Fruit fly (Drosophila melanogaster) whole organism, embryonic: ENCODE data around the gene GABPI.

Source experiments
- CG11398 ChIP-seq: fragments of 200-800 bp; sonication (Bioruptor generic); optimal IDR thresholded peaks from 2 replicates; lab custom pipeline; 2016; ENCODE audit warnings: missing biosample characterization, missing genetic modification characterization
- CG11695 ChIP-seq: fragments of 200-800 bp; sonication (Bioruptor generic); IDR thresholded peaks from 3 replicates; pipeline ENCODE4 v1.3.6; 2022; ENCODE audit warnings: missing biosample characterization, missing genetic modification characterization
- CG12071 ChIP-seq: fragments of 200-800 bp; sonication (Bioruptor generic); optimal IDR thresholded peaks from 3 replicates; lab custom pipeline; 2018; ENCODE audit warnings: missing biosample characterization, mild to moderate bottlenecking, missing genetic modification characterization
- CG12155 ChIP-seq: fragments of 200-800 bp; sonication (Bioruptor generic); optimal IDR thresholded peaks from 3 replicates; lab custom pipeline; 2016; ENCODE audit warnings: missing biosample characterization, missing genetic modification characterization
- CG13624 ChIP-seq: fragments of 200-800 bp; sonication (Bioruptor generic); optimal IDR thresholded peaks from 2 replicates; lab custom pipeline; 2016; ENCODE audit warnings: missing biosample characterization, missing genetic modification characterization
- CG1603 ChIP-seq: fragments of 200-800 bp; sonication (Bioruptor generic); optimal IDR thresholded peaks from 2 replicates; lab custom pipeline; 2019; ENCODE audit warnings: missing biosample characterization, mild to moderate bottlenecking, missing genetic modification characterization, moderate library complexity
- CG16815 ChIP-seq: fragments of 200-800 bp; sonication (Bioruptor generic); optimal IDR thresholded peaks from 3 replicates; lab custom pipeline; 2017; ENCODE audit warnings: missing biosample characterization, mild to moderate bottlenecking, missing genetic modification characterization
- CG17912 ChIP-seq: fragments of 200-800 bp; sonication (Bioruptor generic); optimal IDR thresholded peaks from 2 replicates; lab custom pipeline; 2018; ENCODE audit warnings: missing biosample characterization, mild to moderate bottlenecking, missing genetic modification characterization
- CG30020 ChIP-seq: fragments of 200-800 bp; optimal IDR thresholded peaks from 2 replicates; lab custom pipeline; 2019; ENCODE audit warnings: missing biosample characterization, mild to moderate bottlenecking, missing genetic modification characterization, moderate library complexity
- CG3065 ChIP-seq: fragments of 200-800 bp; sonication (Bioruptor generic); optimal IDR thresholded peaks from 2 replicates; lab custom pipeline; 2016; ENCODE audit warnings: missing biosample characterization, missing genetic modification characterization
- CG32767 ChIP-seq: fragments of 200-800 bp; sonication (Bioruptor generic); IDR thresholded peaks from 2 replicates; pipeline ENCODE4 v1.3.6; 2022; ENCODE audit warnings: missing biosample characterization, missing genetic modification characterization
- CG3838 ChIP-seq: fragments of 200-800 bp; sonication (Bioruptor generic); optimal IDR thresholded peaks from 3 replicates; lab custom pipeline; 2016; ENCODE audit warnings: missing biosample characterization, missing genetic modification characterization
- CG4424 ChIP-seq: fragments of 200-800 bp; sonication (Bioruptor generic); optimal IDR thresholded peaks from 3 replicates; lab custom pipeline; 2016; ENCODE audit warnings: missing biosample characterization, missing genetic modification characterization
- CG4707 ChIP-seq: fragments of 200-800 bp; sonication (Bioruptor generic); optimal IDR thresholded peaks from 2 replicates; lab custom pipeline; 2018; ENCODE audit warnings: missing biosample characterization, mild to moderate bottlenecking, missing genetic modification characterization, moderate library complexity
- CG4730 ChIP-seq: fragments of 200-800 bp; sonication (Bioruptor generic); IDR thresholded peaks from 2 replicates; pipeline ENCODE4 v1.3.6; 2022; ENCODE audit warnings: missing biosample characterization, missing genetic modification characterization
- CG5180 ChIP-seq: fragments of 200-800 bp; sonication (Bioruptor generic); optimal IDR thresholded peaks from 3 replicates; lab custom pipeline; 2017; ENCODE audit warnings: missing biosample characterization, missing genetic modification characterization, mild to moderate bottlenecking, moderate library complexity, missing genetic modification reagents
- CG7372 ChIP-seq: fragments of 200-800 bp; sonication (Bioruptor generic); IDR thresholded peaks from 2 replicates; pipeline ENCODE4 v1.3.6; 2022; ENCODE audit warnings: missing biosample characterization, missing genetic modification characterization
- CG7556 ChIP-seq: fragments of 200-800 bp; sonication (Bioruptor generic); optimal IDR thresholded peaks from 2 replicates; lab custom pipeline; 2017; ENCODE audit warnings: missing biosample characterization, mild to moderate bottlenecking, missing genetic modification characterization
- CG8388 ChIP-seq: fragments of 200-800 bp; sonication (Bioruptor generic); optimal IDR thresholded peaks from 2 replicates; lab custom pipeline; 2019; ENCODE audit warnings: missing biosample characterization, mild to moderate bottlenecking, missing genetic modification characterization, moderate library complexity
- CG9727 ChIP-seq: fragments of 200-800 bp; sonication (Bioruptor generic); optimal IDR thresholded peaks from 3 replicates; lab custom pipeline; 2017; ENCODE audit warnings: missing biosample characterization, mild to moderate bottlenecking, missing genetic modification characterization
- CG9932 ChIP-seq: fragments of 200-800 bp; sonication (Bioruptor generic); IDR thresholded peaks from 2 replicates; pipeline ENCODE4 v1.3.6; 2022; ENCODE audit warnings: missing biosample characterization, missing genetic modification characterization
- CHES-1-like ChIP-seq: fragments of 200-800 bp; sonication (Bioruptor generic); optimal IDR thresholded peaks from 2 replicates; lab custom pipeline; 2016; ENCODE audit warnings: missing biosample characterization, missing genetic modification characterization
- CkIIα-i1 ChIP-seq: fragments of 200-800 bp; sonication (Bioruptor generic); IDR thresholded peaks from 2 replicates; pipeline ENCODE4 v1.3.6; 2022; ENCODE audit warnings: missing biosample characterization, missing genetic modification characterization
- D19A ChIP-seq: fragments of 200-800 bp; optimal IDR thresholded peaks from 3 replicates; lab custom pipeline; 2019; ENCODE audit warnings: missing biosample characterization, mild to moderate bottlenecking, missing genetic modification characterization, moderate library complexity
- H15 ChIP-seq: fragments of 200-800 bp; sonication (Bioruptor generic); IDR thresholded peaks from 3 replicates; pipeline ENCODE4 v1.3.6; 2022; ENCODE audit warnings: missing biosample characterization, missing genetic modification characterization
- MESR4 ChIP-seq: fragments of 200-800 bp; sonication (Bioruptor generic); optimal IDR thresholded peaks from 2 replicates; lab custom pipeline; 2018; ENCODE audit warnings: missing biosample characterization, mild to moderate bottlenecking, missing genetic modification characterization, moderate library complexity
- Mad ChIP-seq: fragments of 200-800 bp; sonication (Bioruptor generic); optimal IDR thresholded peaks from 2 replicates; lab custom pipeline; 2016; ENCODE audit warnings: missing biosample characterization, missing genetic modification characterization
- Myb ChIP-seq: fragments of 200-800 bp; sonication (Bioruptor generic); optimal IDR thresholded peaks from 2 replicates; lab custom pipeline; 2016; ENCODE audit warnings: missing biosample characterization, missing genetic modification characterization
- NK7.1 ChIP-seq: fragments of 200-800 bp; sonication (Bioruptor generic); optimal IDR thresholded peaks from 3 replicates; lab custom pipeline; 2016; ENCODE audit warnings: missing biosample characterization, missing genetic modification characterization
- Oaz ChIP-seq: fragments of 200-800 bp; sonication (Bioruptor generic); IDR thresholded peaks from 2 replicates; pipeline ENCODE4 v1.3.6; 2022; ENCODE audit warnings: missing biosample characterization, missing genetic modification characterization
- Side ChIP-seq: fragments of 200-800 bp; sonication (Bioruptor generic); optimal IDR thresholded peaks from 2 replicates; lab custom pipeline; 2016; ENCODE audit warnings: missing biosample characterization, missing genetic modification characterization
- YL-1 ChIP-seq: fragments of 200-800 bp; sonication (Bioruptor generic); optimal IDR thresholded peaks from 3 replicates; lab custom pipeline; 2017; ENCODE audit warnings: missing biosample characterization, mild to moderate bottlenecking, missing genetic modification characterization
- bab2 ChIP-seq: fragments of 200-800 bp; sonication (Bioruptor generic); optimal IDR thresholded peaks from 2 replicates; lab custom pipeline; 2016; ENCODE audit warnings: missing biosample characterization, missing genetic modification characterization
- bbx ChIP-seq: fragments of 200-800 bp; sonication (Bioruptor generic); IDR thresholded peaks from 2 replicates; pipeline ENCODE4 v1.3.6; 2022; ENCODE audit warnings: missing biosample characterization, missing genetic modification characterization; ENCODE audit not compliant: partially characterized antibody
- btn ChIP-seq: fragments of 200-800 bp; sonication (Bioruptor generic); optimal IDR thresholded peaks from 2 replicates; lab custom pipeline; 2016; ENCODE audit warnings: missing biosample characterization, missing genetic modification characterization
- cad ChIP-seq: fragments of >200 bp; optimal IDR thresholded peaks from 2 replicates; lab custom pipeline; 2017; ENCODE audit warnings: missing biosample characterization, missing genetic modification characterization
- chif ChIP-seq, 2 experiments: fragments of 200-800 bp; sonication (Bioruptor generic); optimal IDR thresholded peaks; 3 replicates each; lab custom pipeline; 2016; ENCODE audit warnings: missing biosample characterization in 2 of 2, missing genetic modification characterization in 2 of 2
- croc ChIP-seq: fragments of 200-800 bp; sonication (Bioruptor generic); conservative IDR thresholded peaks from 3 replicates; pipeline ENCODE4 v1.3.6; 2022; ENCODE audit warnings: missing biosample characterization, missing genetic modification characterization
- disco-r ChIP-seq: fragments of 200-800 bp; sonication (Bioruptor generic); optimal IDR thresholded peaks from 2 replicates; lab custom pipeline; 2016; ENCODE audit warnings: missing biosample characterization, missing genetic modification characterization
- dmrt99B ChIP-seq: fragments of 200-800 bp; sonication (Bioruptor generic); optimal IDR thresholded peaks from 2 replicates; lab custom pipeline; 2018; ENCODE audit warnings: missing biosample characterization, mild to moderate bottlenecking, missing genetic modification characterization, moderate library complexity
- hb ChIP-seq: fragments of 200-800 bp; sonication (Bioruptor generic); IDR thresholded peaks from 3 replicates; pipeline ENCODE4 v1.3.6; 2022; ENCODE audit warnings: missing biosample characterization, missing genetic modification characterization; ENCODE audit not compliant: partially characterized antibody
- kah ChIP-seq: fragments of 200-800 bp; sonication (Bioruptor generic); optimal IDR thresholded peaks from 2 replicates; lab custom pipeline; 2018; ENCODE audit warnings: missing biosample characterization, mild to moderate bottlenecking, missing genetic modification characterization
- klu ChIP-seq: fragments of 200-800 bp; sonication (Bioruptor generic); IDR thresholded peaks from 2 replicates; pipeline ENCODE4 v1.3.6; 2022; ENCODE audit warnings: missing biosample characterization, missing genetic modification characterization
- lab ChIP-seq: fragments of 200-800 bp; sonication (Bioruptor generic); optimal IDR thresholded peaks from 3 replicates; lab custom pipeline; 2017; ENCODE audit warnings: missing biosample characterization, missing genetic modification characterization, mild to moderate bottlenecking, moderate library complexity, missing genetic modification reagents
- lbe ChIP-seq: fragments of 200-800 bp; sonication (Bioruptor generic); optimal IDR thresholded peaks from 2 replicates; lab custom pipeline; 2016; ENCODE audit warnings: missing biosample characterization, mild to moderate bottlenecking, missing genetic modification characterization
- lilli ChIP-seq: fragments of 200-800 bp; sonication (Bioruptor generic); optimal IDR thresholded peaks from 3 replicates; lab custom pipeline; 2016; ENCODE audit warnings: missing biosample characterization, missing genetic modification characterization
- row ChIP-seq: fragments of 200-800 bp; sonication (Bioruptor generic); IDR thresholded peaks from 3 replicates; pipeline ENCODE4 v1.3.6; 2022; ENCODE audit warnings: missing biosample characterization, missing genetic modification characterization
- sisA ChIP-seq: fragments of 200-800 bp; sonication (Bioruptor generic); IDR thresholded peaks from 2 replicates; pipeline ENCODE4 v1.3.6; 2022; ENCODE audit warnings: missing biosample characterization, missing genetic modification characterization
- stwl ChIP-seq: fragments of 200-800 bp; sonication (Bioruptor generic); optimal IDR thresholded peaks from 3 replicates; lab custom pipeline; 2018; ENCODE audit warnings: missing biosample characterization, mild to moderate bottlenecking, missing genetic modification characterization, moderate library complexity
- tio ChIP-seq: fragments of 200-800 bp; sonication (Bioruptor generic); optimal IDR thresholded peaks from 2 replicates; lab custom pipeline; 2017; ENCODE audit warnings: missing biosample characterization, missing genetic modification characterization, inconsistent platforms

GABPI gene

DNA sequence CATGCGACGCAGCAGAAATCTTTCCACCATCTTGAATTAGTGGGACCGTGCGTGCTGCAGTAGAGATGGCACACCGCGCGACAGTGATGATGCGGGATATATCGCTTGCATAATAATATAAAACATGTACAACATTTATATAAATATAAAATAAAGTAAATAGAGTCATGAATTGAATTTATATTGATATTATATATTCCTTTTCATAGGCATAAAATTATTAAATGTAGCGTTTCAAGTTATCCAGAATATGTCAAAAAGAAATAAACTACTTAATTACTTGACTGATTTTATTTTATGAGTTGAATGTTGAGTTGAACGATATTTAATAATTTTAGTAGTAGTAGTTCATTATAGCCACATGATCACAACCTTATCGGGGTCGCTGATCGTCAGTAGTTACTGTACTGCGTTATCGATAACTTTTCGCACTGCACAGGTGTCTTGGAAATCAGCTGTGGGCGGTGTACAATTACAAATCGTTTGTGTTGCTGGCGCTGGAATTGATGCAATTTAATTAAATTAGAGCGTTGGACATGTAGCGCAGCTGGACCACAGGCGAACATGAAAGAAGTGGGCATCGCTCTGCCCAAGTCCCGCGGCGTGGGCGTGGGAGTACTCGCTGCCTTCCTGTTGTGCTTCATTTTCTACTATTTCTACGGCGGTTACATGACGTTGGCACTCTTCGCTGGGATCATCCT lies 42.5 kb upstream of the GABPI start, which contains the start of the genes Chd1 and Bem46 (continued):
- no peak for TF ChIP-seq CkIIα-i1 (GFP tag; lab: Robert Waterston, UW)
- 0 out of 2 replicates have a peak, but pooled peaks have one; percentile 22 for TF ChIP-seq bbx (GFP tag; lab: Robert Waterston, UW)
- peak; percentile 12 for TF ChIP-seq disco-r (GFP tag; lab: Kevin White, UChicago)
- TF ChIP-seq CG11695, result peak; percentile 76
- peak; percentile 85 for TF ChIP-seq lilli (GFP tag; lab: Kevin White, UChicago)
- TF ChIP-seq YL-1 (GFP tag; lab: Kevin White, UChicago), result peak; percentile 90
- peak; percentile 90 for TF ChIP-seq sisA (GFP tag; lab: Robert Waterston, UW)
- no peak for TF ChIP-seq CG4707 (GFP tag; lab: Kevin White, UChicago)
- peak; percentile 90 for TF ChIP-seq CG16815 (GFP tag; lab: Kevin White, UChicago)
- TF ChIP-seq cad (GFP tag; lab: Kevin White, UChicago), result no peak
- TF ChIP-seq btn (GFP tag; lab: Kevin White, UChicago), result no peak
- peak; percentile 79 for TF ChIP-seq Mad (GFP tag; lab: Kevin White, UChicago)
- peak; percentile 36 for TF ChIP-seq lbe (GFP tag; lab: Kevin White, UChicago)
- no peak for TF ChIP-seq CG11398 (GFP tag; lab: Kevin White, UChicago)
- TF ChIP-seq CG7556 (GFP tag; lab: Kevin White, UChicago), result peak; percentile 88
- TF ChIP-seq CG9932 (GFP tag; lab: Robert Waterston, UW), result peak; percentile 93
- peak; percentile 67 for TF ChIP-seq CG3838 (GFP tag; lab: Kevin White, UChicago)
- TF ChIP-seq lab (GFP tag; lab: Kevin White, UChicago), result no peak
- no peak for TF ChIP-seq hb (GFP tag; lab: Robert Waterston, UW)
- TF ChIP-seq CG17912 (GFP tag; lab: Kevin White, UChicago), result peak; percentile 54
- peak; percentile 35 for TF ChIP-seq Myb
- TF ChIP-seq stwl (tag; lab: Kevin White, UChicago), result peak; percentile 18
- TF ChIP-seq CG9727 (GFP tag; lab: Kevin White, UChicago), result peak; percentile 90
- peak; percentile 79 for TF ChIP-seq bab2
- peak; percentile 86 for TF ChIP-seq CG4730
- peak; percentile 56 for TF ChIP-seq NK7.1
- TF ChIP-seq klu (GFP tag; lab: Robert Waterston, UW), result peak; percentile 87
- no peak for TF ChIP-seq tio
- TF ChIP-seq Oaz (GFP tag; lab: Robert Waterston, UW), result peak; percentile 67
- TF ChIP-seq CG8388, result peak; percentile 91
- peak; percentile 10 for TF ChIP-seq MESR4 (GFP tag; lab: Kevin White, UChicago)
- TF ChIP-seq CG7372 (GFP tag; lab: Robert Waterston, UW), result peak; percentile 78
- peak; percentile 59 to 79 for TF ChIP-seq chif (GFP tag; optimal IDR thresholded peaks at IDR 0.05; lab: Kevin White, UChicago)
- TF ChIP-seq CG12071 (GFP tag; lab: Kevin White, UChicago), result peak; percentile 14
- TF ChIP-seq H15 (GFP tag; lab: Robert Waterston, UW), result peak; percentile 80
- peak; percentile 89 for TF ChIP-seq CG4424
- TF ChIP-seq D19A (tag; lab: Kevin White, UChicago), result no peak
- peak; percentile 82 for TF ChIP-seq CG30020 (tag; lab: Kevin White, UChicago)
- peak; percentile 61 for TF ChIP-seq CG3065 (GFP tag; lab: Kevin White, UChicago)
- TF ChIP-seq CG32767 (GFP tag; lab: Robert Waterston, UW), result peak; percentile 54; the same call in 1 of the 2 replicates
- peak; percentile 96 for TF ChIP-seq kah
- peak; percentile 18 for TF ChIP-seq Side (GFP tag; lab: Kevin White, UChicago)
- TF ChIP-seq CG12155 (GFP tag; lab: Kevin White, UChicago), result peak; percentile 88
- peak; percentile 61; the same call in 2 of the 3 replicates for TF ChIP-seq croc (GFP tag; lab: Robert Waterston, UW)
- TF ChIP-seq dmrt99B (tag; lab: Kevin White, UChicago), result no peak
- peak; percentile 72 for TF ChIP-seq CG1603 (tag; lab: Kevin White, UChicago)
- TF ChIP-seq CG13624 (GFP tag; lab: Kevin White, UChicago), result peak; percentile 63
- no peak for TF ChIP-seq CG5180 (GFP tag; lab: Kevin White, UChicago)
- peak; percentile 6 for TF ChIP-seq CHES-1-like
- peak; percentile 95 for TF ChIP-seq row (GFP tag; lab: Robert Waterston, UW)
